Worm (Caenorhabditis elegans) whole organism, midembryonic: ENCODE data around the gene nlp-55.

Experiments
- T22C8.4 ChIP-seq: fragments of 200-800 bp; sonication (Bioruptor generic); IDR thresholded peaks from 2 replicates; pipeline ENCODE4 v1.3.6; 2022; ENCODE audit warnings: missing genetic modification characterization, missing compliant biosample characterization
- cog-1 ChIP-seq: sonication (generic microtip); optimal IDR thresholded peaks from 2 replicates; lab custom pipeline; 2016; ENCODE audit warnings: missing genetic modification characterization, missing compliant biosample characterization
- flt-1 ChIP-seq: fragments of 200-800 bp; sonication (Bioruptor generic); IDR thresholded peaks from 2 replicates; pipeline ENCODE4 v1.3.6; 2022; ENCODE audit warnings: missing genetic modification characterization, missing compliant biosample characterization
- klf-2 ChIP-seq: fragments of 200-800 bp; sonication (Bioruptor generic); conservative IDR thresholded peaks from 2 replicates; pipeline ENCODE4 v1.3.6; 2022; ENCODE audit warnings: missing genetic modification reagents, missing genetic modification characterization, missing compliant biosample characterization
- med-1 ChIP-seq: sonication (generic microtip); optimal IDR thresholded peaks from 2 replicates; lab custom pipeline; 2017; ENCODE audit warnings: missing genetic modification characterization, mild to moderate bottlenecking, missing compliant biosample characterization, antibody characterized with exemption, missing genetic modification reagents; ENCODE audit not compliant: insufficient read depth
- ref-1 ChIP-seq: fragments of 200-800 bp; sonication (Bioruptor generic); conservative IDR thresholded peaks from 2 replicates; pipeline ENCODE4 v1.3.6; 2022; ENCODE audit warnings: missing genetic modification reagents, missing genetic modification characterization, missing compliant biosample characterization
- tab-1 ChIP-seq: fragments of 200-800 bp; sonication (Bioruptor generic); IDR thresholded peaks from 2 replicates; pipeline ENCODE4 v1.3.6; 2022; ENCODE audit warnings: missing genetic modification characterization, missing compliant biosample characterization
- ztf-23 ChIP-seq: fragments of 200-800 bp; sonication (Bioruptor generic); IDR thresholded peaks from 2 replicates; pipeline ENCODE4 v1.3.6; 2022; ENCODE audit warnings: missing genetic modification reagents, missing genetic modification characterization, missing compliant biosample characterization
- ztf-29 ChIP-seq: fragments of 200-800 bp; sonication (Bioruptor generic); IDR thresholded peaks from 2 replicates; pipeline ENCODE4 v1.3.6; 2022; ENCODE audit warnings: missing genetic modification reagents, missing genetic modification characterization, missing compliant biosample characterization

nlp-55 gene

DNA sequence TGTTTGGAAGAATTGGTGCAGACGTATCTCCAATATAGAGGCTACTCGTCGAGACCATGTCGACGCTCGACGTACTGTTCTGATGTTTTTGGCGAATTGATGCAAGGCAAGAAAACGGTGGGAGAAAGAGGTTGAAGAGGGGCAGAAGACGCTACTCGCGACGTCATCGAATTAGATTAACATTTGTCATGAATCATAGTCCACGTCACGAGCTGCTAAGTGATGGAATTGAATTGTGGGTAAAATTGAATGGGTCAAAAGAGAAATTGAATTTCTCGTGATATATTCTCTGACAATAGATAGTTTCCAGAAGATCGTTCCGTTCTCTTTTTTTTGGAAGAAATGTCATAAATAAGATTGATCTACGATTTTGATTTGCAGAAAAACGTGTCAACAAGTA is 35.5 kb downstream of the nlp-55 start:
- TF ChIP-seq flt-1 (GFP tag; lab: Robert Waterston, UW) = no peak
- no peak for TF ChIP-seq cog-1 (tag; lab: Kevin White, UChicago)
- TF ChIP-seq ztf-29 = no peak
- TF ChIP-seq T22C8.4 (GFP tag; lab: Robert Waterston, UW) = no peak
- no peak for TF ChIP-seq tab-1 (GFP tag; lab: Robert Waterston, UW)
- TF ChIP-seq ztf-23 = no peak
- no peak for TF ChIP-seq med-1 (GFP tag; lab: Kevin White, UChicago)
- TF ChIP-seq klf-2 (GFP tag; lab: Robert Waterston, UW) = no peak
- no peak for TF ChIP-seq ref-1 (GFP tag; lab: Robert Waterston, UW)

DNA sequence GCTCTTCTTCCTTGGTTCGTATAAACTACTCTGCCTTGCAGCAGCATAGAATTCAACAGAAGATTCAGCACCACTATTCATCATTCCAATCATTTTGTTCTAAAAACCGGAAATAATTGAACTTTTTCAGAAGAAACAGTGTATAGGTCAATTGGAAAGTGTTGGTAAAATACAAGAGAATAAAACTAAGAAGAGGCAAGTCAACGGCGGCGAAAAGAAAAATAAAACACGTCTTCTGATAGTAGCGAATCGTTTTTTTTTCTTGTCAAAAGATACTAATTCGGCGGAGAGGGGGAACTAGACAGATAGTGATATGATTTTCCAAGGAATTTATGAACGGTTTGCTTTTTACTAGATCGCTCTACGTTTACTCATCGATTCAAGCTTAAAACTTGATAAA is 36.2 kb downstream of the nlp-55 start, which contains the start of gene F35C11.6:
TSS of gene F35C11.6 (minus strand) at position 101 of the 400 bp plus-strand sequence.
- no peak for TF ChIP-seq flt-1 (GFP tag; lab: Robert Waterston, UW)
- TF ChIP-seq klf-2 (GFP tag; lab: Robert Waterston, UW) = no peak

DNA sequence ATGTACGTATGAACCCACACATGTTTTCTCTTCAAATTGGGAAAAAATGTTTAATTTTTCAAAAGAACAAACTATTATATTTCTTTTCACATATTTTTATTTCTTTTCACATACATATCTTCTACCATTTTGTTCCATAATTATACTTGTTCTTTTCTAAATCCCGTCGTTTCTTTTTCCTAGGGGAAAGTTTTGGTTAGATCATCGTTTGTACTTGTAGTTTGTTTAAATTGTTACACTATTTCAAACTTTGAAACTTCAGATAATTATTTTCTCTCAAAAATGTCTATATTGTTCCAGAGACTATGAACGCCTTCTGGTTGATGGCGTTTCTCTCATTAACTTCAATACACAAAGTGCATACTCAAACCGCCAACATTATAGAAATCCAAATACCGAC is 39.2 kb downstream of the nlp-55 start, which contains the start of gene F35C11.7:
TSS of gene F35C11.7 (plus strand) at position 301 of the 400 bp plus-strand sequence.
- TF ChIP-seq klf-2 (GFP tag; lab: Robert Waterston, UW) = no peak

DNA sequence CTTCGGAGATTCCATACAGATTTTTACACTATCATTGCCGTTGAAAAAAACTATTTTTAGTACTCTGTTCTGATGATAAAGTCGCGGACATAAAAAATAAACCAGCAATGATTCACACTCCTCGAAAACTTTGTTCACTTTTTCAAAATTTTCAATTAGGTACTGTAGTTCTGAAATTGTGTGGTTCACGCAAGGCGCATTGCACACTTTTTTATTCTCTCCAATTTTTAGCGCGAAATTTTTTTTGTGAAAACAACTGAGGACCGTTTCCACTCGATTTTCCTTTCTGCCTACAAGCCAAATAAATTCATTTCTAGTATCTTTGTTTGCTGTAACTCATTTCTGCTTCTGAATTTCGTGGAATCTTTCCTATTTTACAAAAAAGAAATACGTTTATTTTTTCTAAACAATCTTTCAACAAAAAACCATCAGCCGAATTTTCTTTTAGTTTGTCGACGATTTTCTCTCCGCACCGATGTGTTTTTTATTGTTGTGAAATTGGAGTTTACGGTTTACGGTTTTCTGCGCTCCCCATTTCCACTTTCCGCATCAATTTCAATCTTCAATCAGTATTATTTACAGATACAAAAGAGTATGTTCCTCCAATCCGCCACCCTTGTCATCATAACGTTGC is 41.9 kb downstream of the nlp-55 start, which contains the start of gene F35C11.5:
TSS of gene F35C11.5 (plus strand) at position 584 of the 634 bp plus-strand sequence.
- TF ChIP-seq ztf-23 = no peak
- no peak for TF ChIP-seq cog-1 (tag; lab: Kevin White, UChicago)
- no peak for TF ChIP-seq tab-1 (GFP tag; lab: Robert Waterston, UW)
- TF ChIP-seq ztf-29 = no peak
- no peak for TF ChIP-seq klf-2 (GFP tag; lab: Robert Waterston, UW)
- TF ChIP-seq ref-1 (GFP tag; lab: Robert Waterston, UW) = no peak
- TF ChIP-seq T22C8.4 (GFP tag; lab: Robert Waterston, UW) = no peak
- TF ChIP-seq flt-1 (GFP tag; lab: Robert Waterston, UW) = no peak
- TF ChIP-seq med-1 (GFP tag; lab: Kevin White, UChicago) = no peak

DNA sequence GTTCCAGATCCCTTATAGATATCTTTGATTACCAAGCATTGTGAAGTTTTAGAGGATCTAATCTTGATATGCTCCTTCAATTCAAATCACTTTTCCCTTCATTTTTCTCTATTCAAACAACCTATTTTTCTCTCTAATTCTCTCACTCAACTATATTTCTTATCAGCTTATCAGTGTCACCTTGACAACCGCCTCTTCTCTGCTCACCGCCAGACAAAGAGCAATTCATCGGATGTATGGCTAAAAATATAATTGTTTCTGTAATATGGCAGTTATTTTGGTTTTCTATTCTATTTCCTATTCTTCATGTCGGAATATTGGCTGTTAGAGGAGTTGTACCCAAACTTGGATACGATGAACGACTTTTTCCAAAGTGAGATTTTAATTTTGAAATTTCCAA is 45.5 kb downstream of the nlp-55 start:
- TF ChIP-seq cog-1 (tag; lab: Kevin White, UChicago) = no peak
- no peak for TF ChIP-seq med-1 (GFP tag; lab: Kevin White, UChicago)
- TF ChIP-seq ref-1 (GFP tag; lab: Robert Waterston, UW) = no peak
- no peak for TF ChIP-seq klf-2 (GFP tag; lab: Robert Waterston, UW)
- TF ChIP-seq ztf-29 = no peak
- TF ChIP-seq tab-1 (GFP tag; lab: Robert Waterston, UW) = no peak
- TF ChIP-seq T22C8.4 (GFP tag; lab: Robert Waterston, UW) = no peak
- no peak for TF ChIP-seq flt-1 (GFP tag; lab: Robert Waterston, UW)
- TF ChIP-seq ztf-23 = no peak

DNA sequence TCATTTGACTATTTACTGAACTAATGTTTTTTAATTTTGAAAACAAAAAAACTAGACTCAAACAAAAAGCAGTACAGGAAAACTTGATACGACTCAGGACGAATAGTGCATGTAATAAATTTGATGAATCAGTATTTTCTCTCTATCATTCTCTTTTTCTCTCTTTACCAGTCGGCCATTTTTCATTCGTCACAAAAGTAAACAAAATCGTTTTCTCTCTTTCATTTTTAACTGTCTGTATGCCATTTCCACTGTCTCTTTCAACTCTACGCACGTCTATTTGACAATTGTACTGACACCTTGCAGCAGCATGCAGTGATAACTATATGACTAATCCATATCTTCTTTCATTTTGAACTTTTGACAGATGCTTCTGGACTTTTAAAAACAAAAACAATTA is 46.5 kb downstream of the nlp-55 start, which contains the start of the genes F35C11.2 and F35C11.4:
TSS of gene F35C11.2 (minus strand) at position 90 of the 400 bp plus-strand sequence.
TSS of gene F35C11.4 (plus strand) at position 260 of the 400 bp plus-strand sequence.
- no peak for TF ChIP-seq T22C8.4 (GFP tag; lab: Robert Waterston, UW)
- TF ChIP-seq cog-1 (tag; lab: Kevin White, UChicago) = no peak
- TF ChIP-seq ztf-23 = no peak

DNA sequence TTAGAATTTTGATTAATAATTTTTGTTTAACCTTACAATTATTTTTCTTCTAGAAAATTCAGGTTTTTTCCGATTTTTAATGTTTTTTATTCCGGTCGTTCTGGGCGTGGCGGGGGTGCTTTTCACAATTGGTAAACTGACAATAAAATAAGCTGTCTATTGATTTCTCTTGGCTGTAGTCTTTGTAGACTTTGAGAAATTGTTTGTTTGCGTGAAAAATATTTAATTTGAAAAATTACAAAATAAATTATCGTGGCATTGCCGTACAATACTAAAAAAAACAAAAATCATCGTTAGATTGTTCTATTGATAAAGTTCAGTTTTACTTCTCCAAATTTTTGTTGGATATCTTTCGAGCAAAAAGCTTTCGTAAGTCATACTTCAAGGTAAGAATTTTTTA is 48.7 kb downstream of the nlp-55 start, which contains the start of gene F35C11.3:
TSS of gene F35C11.3 (plus strand) at position 301 of the 400 bp plus-strand sequence.
- TF ChIP-seq ztf-29 (no peak), flt-1 (GFP tag; lab: Robert Waterston, UW) (no peak), tab-1 (GFP tag; lab: Robert Waterston, UW) (no peak), cog-1 (tag; lab: Kevin White, UChicago) (no peak), T22C8.4 (GFP tag; lab: Robert Waterston, UW) (no peak), ztf-23 (no peak), klf-2 (GFP tag; lab: Robert Waterston, UW) (no peak), med-1 (GFP tag; lab: Kevin White, UChicago) (no peak), ref-1 (GFP tag; lab: Robert Waterston, UW) (no peak)
